Worm (Caenorhabditis elegans) whole organism, late embryonic: Measurements from ENCODE around the gene acs-6.
A peak's percentile ranks its signal among the peaks of the same experiment; 100 is the strongest.

Experiments
- C08G9.2 ChIP-seq: sonication (generic microtip); optimal IDR thresholded peaks from 2 replicates; lab custom pipeline; 2016; ENCODE audit warnings: mild to moderate bottlenecking, missing genetic modification characterization, moderate library complexity, missing compliant biosample characterization
- C38D4.7 ChIP-seq: fragments of 200-800 bp; sonication (Bioruptor generic); optimal IDR thresholded peaks from 2 replicates; lab custom pipeline; 2018; ENCODE audit warnings: mild to moderate bottlenecking, missing genetic modification characterization, moderate library complexity, missing compliant biosample characterization
- F13H6.1 ChIP-seq: sonication (generic microtip); optimal IDR thresholded peaks from 2 replicates; lab custom pipeline; 2016; ENCODE audit warnings: missing genetic modification characterization, missing compliant biosample characterization
- K02D7.2 ChIP-seq: sonication (generic microtip); optimal IDR thresholded peaks from 2 replicates; lab custom pipeline; 2017; ENCODE audit warnings: mild to moderate bottlenecking, missing genetic modification characterization, missing compliant biosample characterization
- K09A11.1 ChIP-seq: sonication (generic microtip); optimal IDR thresholded peaks from 2 replicates; lab custom pipeline; 2017; ENCODE audit warnings: antibody characterized with exemption, mild to moderate bottlenecking, missing genetic modification characterization, missing compliant biosample characterization; ENCODE audit not compliant: insufficient read depth
- T23F11.4 ChIP-seq: fragments of 200-800 bp; sonication (Bioruptor generic); optimal IDR thresholded peaks from 2 replicates; lab custom pipeline; 2018; ENCODE audit warnings: mild to moderate bottlenecking, missing genetic modification characterization, missing compliant biosample characterization
- ama-1 ChIP-seq: fragments of 150-350 bp; optimal IDR thresholded peaks from 2 replicates; lab custom pipeline; 2014
- ceh-2 ChIP-seq: sonication (generic microtip); optimal IDR thresholded peaks from 2 replicates; lab custom pipeline; 2016; ENCODE audit warnings: missing genotype, missing genetic modification characterization, missing compliant biosample characterization
- ceh-34 ChIP-seq: sonication (generic microtip); optimal IDR thresholded peaks from 2 replicates; lab custom pipeline; 2016; ENCODE audit warnings: mild to moderate bottlenecking, missing genetic modification characterization, missing compliant biosample characterization
- dmd-4 ChIP-seq: sonication (generic microtip); optimal IDR thresholded peaks from 2 replicates; lab custom pipeline; 2016; ENCODE audit warnings: borderline replicate concordance, missing genetic modification characterization, missing compliant biosample characterization
- elt-2 ChIP-seq: sonication (generic microtip); optimal IDR thresholded peaks from 2 replicates; lab custom pipeline; 2016; ENCODE audit warnings: missing genetic modification reagents, missing genetic modification characterization, missing compliant biosample characterization
- elt-4 ChIP-seq: sonication (generic microtip); optimal IDR thresholded peaks from 2 replicates; lab custom pipeline; 2016; ENCODE audit warnings: missing genetic modification characterization, missing compliant biosample characterization
- ets-4 ChIP-seq: sonication (generic microtip); optimal IDR thresholded peaks from 2 replicates; lab custom pipeline; 2016; ENCODE audit warnings: missing genetic modification characterization, missing compliant biosample characterization
- hlh-13 ChIP-seq: fragments of 200-800 bp; sonication (Bioruptor generic); optimal IDR thresholded peaks from 2 replicates; lab custom pipeline; 2018; ENCODE audit warnings: mild to moderate bottlenecking, missing genetic modification characterization, missing compliant biosample characterization
- hlh-15 ChIP-seq: sonication (generic microtip); optimal IDR thresholded peaks from 2 replicates; lab custom pipeline; 2016; ENCODE audit warnings: missing genetic modification characterization, missing compliant biosample characterization
- hlh-30 ChIP-seq: sonication (generic microtip); optimal IDR thresholded peaks from 2 replicates; lab custom pipeline; 2017; ENCODE audit warnings: antibody characterized with exemption, missing genetic modification characterization, missing compliant biosample characterization; ENCODE audit not compliant: insufficient read depth
- hlh-6 ChIP-seq: sonication (generic microtip); optimal IDR thresholded peaks from 2 replicates; lab custom pipeline; 2016; ENCODE audit warnings: missing genotype, missing genetic modification characterization, missing compliant biosample characterization
- madf-2 ChIP-seq: sonication (generic microtip); optimal IDR thresholded peaks from 2 replicates; lab custom pipeline; 2017; ENCODE audit warnings: missing genetic modification characterization, missing compliant biosample characterization
- mec-3 ChIP-seq: sonication (generic microtip); optimal IDR thresholded peaks from 2 replicates; lab custom pipeline; 2016; ENCODE audit warnings: borderline replicate concordance, missing genetic modification characterization, missing compliant biosample characterization
- nhr-11 ChIP-seq: fragments of 150-350 bp; optimal IDR thresholded peaks from 2 replicates; lab custom pipeline; 2014; ENCODE audit warnings: missing biosample characterization, missing genetic modification characterization
- odd-2 ChIP-seq: sonication (generic microtip); optimal IDR thresholded peaks from 2 replicates; lab custom pipeline; 2017; ENCODE audit warnings: antibody characterized with exemption, mild to moderate bottlenecking, missing genetic modification characterization, missing compliant biosample characterization
- pag-3 ChIP-seq: sonication (generic microtip); optimal IDR thresholded peaks from 2 replicates; lab custom pipeline; 2016; ENCODE audit warnings: missing compliant biosample characterization, missing genetic modification characterization, borderline replicate concordance
- pax-1 ChIP-seq: fragments of 150-350 bp; optimal IDR thresholded peaks from 2 replicates; lab custom pipeline; 2014; ENCODE audit warnings: missing biosample characterization, missing genetic modification characterization
- pha-2 ChIP-seq: sonication (generic microtip); optimal IDR thresholded peaks from 2 replicates; lab custom pipeline; 2017; ENCODE audit warnings: mild to moderate bottlenecking, missing genetic modification characterization, missing compliant biosample characterization
- pha-4 ChIP-seq: fragments of 150-350 bp; optimal IDR thresholded peaks from 2 replicates; lab custom pipeline; 2018; ENCODE audit warnings: missing biosample characterization, missing genetic modification reagents, missing genetic modification characterization
- pqm-1 ChIP-seq: sonication (generic microtip); optimal IDR thresholded peaks from 2 replicates; lab custom pipeline; 2016; ENCODE audit warnings: missing genetic modification characterization, missing compliant biosample characterization
- pros-1 ChIP-seq: fragments of 150-350 bp; optimal IDR thresholded peaks from 2 replicates; lab custom pipeline; 2014; ENCODE audit warnings: missing biosample characterization, missing genetic modification reagents, missing genetic modification characterization
- sdc-2 ChIP-seq: sonication (generic microtip); optimal IDR thresholded peaks from 2 replicates; lab custom pipeline; 2016; ENCODE audit warnings: missing genotype, missing genetic modification characterization, missing compliant biosample characterization
- sox-2 ChIP-seq: fragments of 200-800 bp; sonication (Bioruptor generic); IDR thresholded peaks from 2 replicates; pipeline ENCODE4 v1.3.6; 2022; ENCODE audit warnings: missing genetic modification reagents, missing genetic modification characterization, missing compliant biosample characterization
- tbx-7 ChIP-seq: sonication (generic microtip); optimal IDR thresholded peaks from 2 replicates; lab custom pipeline; 2016; ENCODE audit warnings: missing genotype, missing genetic modification characterization, missing compliant biosample characterization
- unc-42 ChIP-seq: sonication (generic microtip); optimal IDR thresholded peaks from 2 replicates; lab custom pipeline; 2016; ENCODE audit warnings: missing genotype, missing genetic modification characterization, missing compliant biosample characterization
- unc-55 ChIP-seq: sonication (generic microtip); optimal IDR thresholded peaks from 2 replicates; lab custom pipeline; 2017; ENCODE audit warnings: missing biosample characterization, missing genetic modification reagents, missing genetic modification characterization
- unc-86 ChIP-seq: sonication (generic microtip); optimal IDR thresholded peaks from 2 replicates; lab custom pipeline; 2016; ENCODE audit warnings: missing genetic modification characterization, missing compliant biosample characterization
- zip-5 ChIP-seq: sonication (generic microtip); optimal IDR thresholded peaks from 2 replicates; lab custom pipeline; 2016; ENCODE audit warnings: missing genetic modification characterization, missing compliant biosample characterization
- ztf-16 ChIP-seq: sonication (generic microtip); optimal IDR thresholded peaks from 2 replicates; lab custom pipeline; 2017; ENCODE audit warnings: missing genetic modification characterization, missing compliant biosample characterization

Gene acs-6

DNA sequence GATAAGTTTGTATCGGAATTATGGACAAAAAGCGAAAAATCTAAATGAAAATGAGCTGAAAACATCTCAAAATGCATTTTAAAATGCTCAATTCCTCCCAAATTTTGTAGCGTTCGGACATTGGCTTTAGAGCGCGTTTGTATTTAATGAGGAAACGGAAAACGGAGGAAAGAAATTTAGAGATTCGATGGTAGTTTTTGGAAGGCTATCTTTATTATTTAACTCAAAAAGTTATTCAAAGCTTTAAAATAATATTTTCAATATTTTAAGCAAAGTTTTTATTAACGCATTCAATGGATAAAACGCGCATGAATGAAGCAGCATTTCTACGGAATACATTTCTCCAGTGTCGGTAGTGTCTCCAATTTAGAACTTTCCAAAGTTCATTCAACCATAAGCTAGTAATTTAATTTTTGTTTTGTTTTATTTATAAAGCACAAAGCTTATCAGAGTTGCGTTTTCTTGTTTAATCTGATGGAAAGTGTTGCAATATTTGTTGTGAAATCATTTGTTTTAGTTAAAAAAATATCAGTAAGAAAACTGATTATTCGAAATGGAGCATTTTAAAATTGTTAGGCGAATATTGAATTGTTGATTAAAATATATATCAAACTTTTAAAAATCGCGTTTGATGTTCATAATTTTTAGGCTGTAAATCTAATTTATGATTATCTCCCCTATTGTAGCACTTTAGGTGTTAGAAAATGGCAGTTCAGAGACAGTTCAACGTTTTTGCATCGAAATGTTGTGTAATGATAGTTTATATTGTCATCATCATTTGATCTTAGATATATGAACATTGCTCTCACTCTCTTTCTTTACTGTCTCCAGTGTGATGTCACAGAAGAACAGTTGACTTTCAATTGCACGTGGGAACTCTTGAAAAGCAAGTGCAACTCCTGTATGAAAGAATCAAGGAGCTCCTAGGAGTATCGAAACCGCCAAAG, 11.0 kb downstream of the acs-6 start (continued):
- peak; percentile 81 for TF ChIP-seq tbx-7 (tag; lab: Kevin White, UChicago)
- peak; percentile 87 for TF ChIP-seq C08G9.2
- TF ChIP-seq unc-55 = no peak
- TF ChIP-seq unc-86 (tag; lab: Kevin White, UChicago) = peak; percentile 5
- no peak for TF ChIP-seq pax-1 (tag; lab: Kevin White, UChicago)
- peak; percentile 59 for TF ChIP-seq ztf-16 (tag; lab: Kevin White, UChicago)
- TF ChIP-seq F13H6.1 (tag; lab: Kevin White, UChicago) = peak; percentile 61
- peak; percentile 84 for TF ChIP-seq ets-4 (tag; lab: Kevin White, UChicago)
- no peak for TF ChIP-seq mec-3
- TF ChIP-seq ceh-34 (tag; lab: Kevin White, UChicago) = no peak
- no peak for TF ChIP-seq elt-4 (tag; lab: Kevin White, UChicago)
- no peak for TF ChIP-seq odd-2 (tag; lab: Kevin White, UChicago)
- no peak for TF ChIP-seq hlh-6 (tag; lab: Kevin White, UChicago)
- TF ChIP-seq elt-2 (tag; lab: Kevin White, UChicago) = peak; percentile 82

DNA sequence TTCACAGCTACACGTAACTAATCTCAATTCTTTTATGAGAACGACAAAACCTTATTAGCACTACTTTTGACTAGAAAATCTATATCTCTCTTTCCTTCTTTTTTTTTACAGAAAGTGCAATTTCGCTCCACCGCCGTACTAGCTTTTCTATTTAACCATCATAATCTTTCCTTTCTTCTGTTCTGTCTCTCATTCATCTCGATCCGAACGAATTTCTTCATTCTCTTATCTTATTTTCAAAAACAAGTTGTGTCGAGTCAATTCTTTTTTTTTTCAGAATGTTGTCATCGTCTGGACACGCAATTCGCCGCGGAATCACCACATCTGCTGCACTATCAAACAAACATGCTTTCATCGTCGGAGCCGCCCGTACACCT, 11.7 kb downstream of the acs-6 start, which contains the start of gene kat-1:
TSS of gene kat-1 (plus strand) at position 278 of the 377 bp plus-strand sequence.
- no peak for TF ChIP-seq T23F11.4 (GFP tag; lab: Kevin White, UChicago)
- no peak for TF ChIP-seq ceh-2
- TF ChIP-seq C38D4.7 (GFP tag; lab: Kevin White, UChicago) = no peak
- no peak for TF ChIP-seq sox-2 (GFP tag; lab: Robert Waterston, UW)
- TF ChIP-seq K09A11.1 (tag; lab: Kevin White, UChicago) = no peak
- TF ChIP-seq unc-42 (tag; lab: Kevin White, UChicago) = no peak
- TF ChIP-seq zip-5 (tag; lab: Kevin White, UChicago) = no peak
- TF ChIP-seq madf-2 = no peak
- TF ChIP-seq hlh-13 (GFP tag; lab: Kevin White, UChicago) = no peak
- no peak for TF ChIP-seq dmd-4 (tag; lab: Kevin White, UChicago)
- TF ChIP-seq pros-1 (tag; lab: Kevin White, UChicago) = no peak
- TF ChIP-seq, all 69 proteins: peak for 0

DNA sequence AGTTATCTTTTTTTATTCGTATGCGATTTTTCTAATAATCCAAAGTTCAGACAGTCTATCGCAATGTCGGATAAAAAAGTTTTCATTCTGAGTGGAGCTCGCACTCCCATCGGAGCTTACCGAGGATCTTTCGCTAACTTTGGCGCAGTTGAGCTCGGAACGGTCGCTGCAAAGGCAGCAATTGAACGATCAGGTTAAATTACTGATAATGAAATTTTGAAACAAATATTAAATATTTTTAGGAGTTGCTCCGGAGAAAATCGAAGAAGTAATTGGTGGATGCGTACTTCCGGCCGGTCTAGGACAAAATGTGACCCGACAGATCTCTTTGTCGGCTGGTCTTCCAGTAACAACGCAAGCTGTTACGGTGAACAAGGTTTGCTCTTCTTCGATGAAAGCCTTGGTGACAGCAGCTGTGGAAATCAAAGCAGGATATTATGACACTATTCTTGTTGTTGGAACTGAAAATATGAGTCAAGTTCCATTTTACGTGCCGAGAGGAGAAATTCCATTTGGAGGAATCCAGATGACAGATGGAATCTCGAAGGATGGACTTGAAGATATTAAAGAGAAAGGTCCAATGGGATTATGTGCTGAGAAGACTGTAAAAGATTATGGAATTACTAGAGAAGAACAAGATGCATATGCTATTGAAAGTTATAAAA, 13.9 kb downstream of the acs-6 start, which contains the start of gene T02G5.7:
TSS of gene T02G5.7 (plus strand) at position 51 of the 665 bp plus-strand sequence.
- TF ChIP-seq pqm-1 (tag; lab: Kevin White, UChicago) (no peak), madf-2 (no peak), hlh-13 (GFP tag; lab: Kevin White, UChicago) (no peak), F13H6.1 (tag; lab: Kevin White, UChicago) (no peak), ama-1 (lab: Kevin White, UChicago) (no peak), C08G9.2 (no peak), K09A11.1 (tag; lab: Kevin White, UChicago) (no peak), pha-4 (tag; lab: Kevin White, UChicago) (no peak), hlh-15 (no peak), pag-3 (tag; lab: Kevin White, UChicago) (no peak), sdc-2 (tag; lab: Kevin White, UChicago) (no peak), pha-2 (tag; lab: Kevin White, UChicago) (no peak), elt-2 (tag; lab: Kevin White, UChicago) (no peak), ceh-2 (no peak), K02D7.2 (tag; lab: Kevin White, UChicago) (no peak), hlh-30 (no peak), unc-55 (no peak), nhr-11 (no peak), sox-2 (GFP tag; lab: Robert Waterston, UW) (no peak), pros-1 (tag; lab: Kevin White, UChicago) (no peak)
